Fruit fly (Drosophila melanogaster) whole organism, embryonic: ENCODE results near the gene CG6023.
A peak's percentile ranks its signal among the peaks of the same experiment; 100 is the strongest.

ENCODE experiments used
- Bgb ChIP-seq: fragments of 200-800 bp; sonication (Bioruptor generic); IDR thresholded peaks from 2 replicates; pipeline ENCODE4 v1.3.6; 2022; ENCODE audit warnings: missing biosample characterization, missing genetic modification characterization; ENCODE audit not compliant: partially characterized antibody
- BtbVII ChIP-seq: fragments of 200-800 bp; sonication (Bioruptor generic); optimal IDR thresholded peaks from 3 replicates; lab custom pipeline; 2017; ENCODE audit warnings: missing biosample characterization, mild to moderate bottlenecking, missing genetic modification characterization
- CG10431 ChIP-seq: fragments of 200-800 bp; sonication (Bioruptor generic); optimal IDR thresholded peaks from 3 replicates; lab custom pipeline; 2018; ENCODE audit warnings: missing biosample characterization, mild to moderate bottlenecking, missing genetic modification characterization
- CG10979 ChIP-seq: fragments of 200-800 bp; sonication (Bioruptor generic); optimal IDR thresholded peaks from 2 replicates; lab custom pipeline; 2018; ENCODE audit warnings: missing biosample characterization, mild to moderate bottlenecking, missing genetic modification characterization, moderate library complexity
- CG12071 ChIP-seq: fragments of 200-800 bp; sonication (Bioruptor generic); optimal IDR thresholded peaks from 3 replicates; lab custom pipeline; 2018; ENCODE audit warnings: missing biosample characterization, mild to moderate bottlenecking, missing genetic modification characterization
- CG14441 ChIP-seq: fragments of 200-800 bp; sonication (Bioruptor generic); IDR thresholded peaks from 2 replicates; pipeline ENCODE4 v1.3.6; 2022; ENCODE audit warnings: missing biosample characterization, missing genetic modification characterization
- CG15011 ChIP-seq: fragments of 200-800 bp; sonication (Bioruptor generic); optimal IDR thresholded peaks from 3 replicates; lab custom pipeline; 2018; ENCODE audit warnings: missing biosample characterization, mild to moderate bottlenecking, missing genetic modification characterization
- CG15269 ChIP-seq: fragments of 200-800 bp; sonication (Bioruptor generic); optimal IDR thresholded peaks from 2 replicates; lab custom pipeline; 2018; ENCODE audit warnings: missing biosample characterization, mild to moderate bottlenecking, missing genetic modification characterization, moderate library complexity
- CG33213 ChIP-seq: fragments of 200-800 bp; sonication (Bioruptor generic); optimal IDR thresholded peaks from 3 replicates; lab custom pipeline; 2016; ENCODE audit warnings: missing biosample characterization, missing genetic modification characterization
- CG33557 ChIP-seq: fragments of 200-800 bp; sonication (Bioruptor generic); optimal IDR thresholded peaks from 2 replicates; lab custom pipeline; 2019; ENCODE audit warnings: missing biosample characterization, mild to moderate bottlenecking, missing genetic modification characterization, moderate library complexity
- CG3995 ChIP-seq: fragments of 200-800 bp; sonication (Bioruptor generic); optimal IDR thresholded peaks from 3 replicates; lab custom pipeline; 2016; ENCODE audit warnings: missing biosample characterization, missing genetic modification characterization
- CG4730 ChIP-seq: fragments of 200-800 bp; sonication (Bioruptor generic); IDR thresholded peaks from 2 replicates; pipeline ENCODE4 v1.3.6; 2022; ENCODE audit warnings: missing biosample characterization, missing genetic modification characterization
- CG7372 ChIP-seq: fragments of 200-800 bp; sonication (Bioruptor generic); IDR thresholded peaks from 2 replicates; pipeline ENCODE4 v1.3.6; 2022; ENCODE audit warnings: missing biosample characterization, missing genetic modification characterization
- CG7745 ChIP-seq: fragments of 200-800 bp; sonication (Bioruptor generic); optimal IDR thresholded peaks from 2 replicates; lab custom pipeline; 2018; ENCODE audit warnings: missing biosample characterization, mild to moderate bottlenecking, missing genetic modification characterization, moderate library complexity
- D ChIP-seq, 2 experiments: fragments of 200-800 bp in 1 of 2; fragments of >200 bp in 1 of 2; sonication (Bioruptor generic) in 1 of 2; optimal IDR thresholded peaks; 2 replicates in 1 of 2; 3 replicates in 1 of 2; lab custom pipeline; 2017; ENCODE audit warnings: mild to moderate bottlenecking in 1 of 2, missing biosample characterization in 1 of 2, missing genetic modification characterization in 1 of 2, missing genetic modification reagents in 1 of 2
- Dfd ChIP-seq, 2 experiments: fragments of >200 bp; optimal IDR thresholded peaks; 2 replicates each; lab custom pipeline; 2017; ENCODE audit warnings: missing biosample characterization in 2 of 2, missing genetic modification characterization in 2 of 2
- Hr3 ChIP-seq: fragments of 200-800 bp; sonication (Bioruptor generic); optimal IDR thresholded peaks from 3 replicates; lab custom pipeline; 2016; ENCODE audit warnings: missing biosample characterization, missing genetic modification characterization
- Hr78 ChIP-seq, 2 experiments: fragments of 200-800 bp in 1 of 2; fragments of >200 bp in 1 of 2; sonication (Bioruptor generic) in 1 of 2; optimal IDR thresholded peaks; 2 replicates each; lab custom pipeline; 2017 to 2019; ENCODE audit warnings: missing biosample characterization in 2 of 2, missing genetic modification characterization in 2 of 2, mild to moderate bottlenecking in 1 of 2, moderate library complexity in 1 of 2
- Jarid2 ChIP-seq: fragments of 200-800 bp; sonication (Bioruptor generic); optimal IDR thresholded peaks from 3 replicates; lab custom pipeline; 2017; ENCODE audit warnings: mild to moderate bottlenecking, missing biosample characterization, missing genetic modification reagents, missing genetic modification characterization
- Lhr ChIP-seq: fragments of 200-800 bp; sonication (Bioruptor generic); optimal IDR thresholded peaks from 3 replicates; lab custom pipeline; 2017; ENCODE audit warnings: mild to moderate bottlenecking, missing biosample characterization, missing genetic modification reagents, missing genetic modification characterization
- Med ChIP-seq: fragments of 200-800 bp; sonication (Bioruptor generic); peaks from one replicate; lab custom pipeline; 2016; ENCODE audit warnings: missing biosample characterization, missing genetic modification characterization, mild to moderate bottlenecking, inconsistent platforms, moderate library complexity
- Opbp ChIP-seq: fragments of 200-800 bp; sonication (Bioruptor generic); IDR thresholded peaks from 3 replicates; pipeline ENCODE4 v1.3.6; 2022; ENCODE audit warnings: missing biosample characterization, missing genetic modification characterization; ENCODE audit not compliant: partially characterized antibody
- Poxn ChIP-seq: fragments of 200-800 bp; sonication (Bioruptor generic); IDR thresholded peaks from 2 replicates; pipeline ENCODE4 v1.3.6; 2022; ENCODE audit warnings: missing biosample characterization, missing genetic modification characterization
- Side ChIP-seq: fragments of 200-800 bp; sonication (Bioruptor generic); optimal IDR thresholded peaks from 2 replicates; lab custom pipeline; 2016; ENCODE audit warnings: missing biosample characterization, missing genetic modification characterization
- ab ChIP-seq: fragments of 200-800 bp; sonication (Bioruptor generic); optimal IDR thresholded peaks from 2 replicates; lab custom pipeline; 2016; ENCODE audit warnings: missing biosample characterization, missing genetic modification characterization
- bab2 ChIP-seq: fragments of 200-800 bp; sonication (Bioruptor generic); optimal IDR thresholded peaks from 2 replicates; lab custom pipeline; 2016; ENCODE audit warnings: missing biosample characterization, missing genetic modification characterization
- bcd ChIP-seq: fragments of 200-800 bp; sonication (Bioruptor generic); optimal IDR thresholded peaks from 2 replicates; lab custom pipeline; 2017; ENCODE audit warnings: missing biosample characterization, mild to moderate bottlenecking, missing genetic modification characterization
- chinmo ChIP-seq: fragments of 200-800 bp; sonication (Bioruptor generic); IDR thresholded peaks from 4 replicates; pipeline ENCODE4 v1.3.6; 2022; ENCODE audit warnings: missing biosample characterization, missing genetic modification characterization; ENCODE audit not compliant: partially characterized antibody
- chn ChIP-seq: fragments of 200-800 bp; sonication (Bioruptor generic); optimal IDR thresholded peaks from 2 replicates; lab custom pipeline; 2016; ENCODE audit warnings: missing biosample characterization, missing genetic modification characterization
- crc ChIP-seq: fragments of 200-800 bp; sonication (Bioruptor generic); optimal IDR thresholded peaks from 2 replicates; lab custom pipeline; 2016; ENCODE audit warnings: missing biosample characterization, missing genetic modification characterization
- croc ChIP-seq: fragments of 200-800 bp; sonication (Bioruptor generic); conservative IDR thresholded peaks from 3 replicates; pipeline ENCODE4 v1.3.6; 2022; ENCODE audit warnings: missing biosample characterization, missing genetic modification characterization
- crol ChIP-seq: fragments of 200-800 bp; sonication (Bioruptor generic); IDR thresholded peaks from 2 replicates; pipeline ENCODE4 v1.3.6; 2022; ENCODE audit warnings: missing biosample characterization, missing genetic modification characterization
- da ChIP-seq: fragments of 200-800 bp; sonication (Bioruptor generic); optimal IDR thresholded peaks from 2 replicates; lab custom pipeline; 2016; ENCODE audit warnings: missing biosample characterization, missing genetic modification characterization
- exex ChIP-seq: fragments of 200-800 bp; sonication (Bioruptor generic); optimal IDR thresholded peaks from 4 replicates; lab custom pipeline; 2018; ENCODE audit warnings: missing biosample characterization, mild to moderate bottlenecking, missing genetic modification characterization, moderate library complexity
- gcm2 ChIP-seq: fragments of 200-800 bp; sonication (Bioruptor generic); optimal IDR thresholded peaks from 2 replicates; lab custom pipeline; 2016; ENCODE audit warnings: missing biosample characterization, missing genetic modification characterization
- gem ChIP-seq: fragments of 200-800 bp; sonication (Bioruptor generic); optimal IDR thresholded peaks from 2 replicates; lab custom pipeline; 2019; ENCODE audit warnings: missing biosample characterization, mild to moderate bottlenecking, missing genetic modification characterization, moderate library complexity
- grn ChIP-seq: fragments of 200-800 bp; sonication (Bioruptor generic); optimal IDR thresholded peaks from 3 replicates; lab custom pipeline; 2017; ENCODE audit warnings: missing biosample characterization, missing genetic modification characterization
- gro ChIP-seq: fragments of 200-800 bp; sonication (Bioruptor generic); optimal IDR thresholded peaks from 2 replicates; lab custom pipeline; 2016; ENCODE audit warnings: missing biosample characterization, missing genetic modification characterization
- ham ChIP-seq: fragments of 200-800 bp; sonication (Bioruptor generic); IDR thresholded peaks from 2 replicates; pipeline ENCODE4 v1.3.6; 2022; ENCODE audit warnings: missing biosample characterization, missing genetic modification characterization
- kni ChIP-seq: fragments of 200-800 bp; sonication (Bioruptor generic); optimal IDR thresholded peaks from 3 replicates; lab custom pipeline; 2017; ENCODE audit warnings: mild to moderate bottlenecking, missing biosample characterization, missing genetic modification reagents, missing genetic modification characterization
- mirr ChIP-seq: fragments of 200-800 bp; sonication (Bioruptor generic); optimal IDR thresholded peaks from 3 replicates; lab custom pipeline; 2018; ENCODE audit warnings: missing biosample characterization, mild to moderate bottlenecking, missing genetic modification characterization
- p53 ChIP-seq: fragments of 200-800 bp; sonication (Bioruptor generic); optimal IDR thresholded peaks from 2 replicates; lab custom pipeline; 2016; ENCODE audit warnings: missing biosample characterization, missing genetic modification characterization
- rib ChIP-seq: fragments of 200-800 bp; sonication (Bioruptor generic); IDR thresholded peaks from 2 replicates; pipeline ENCODE4 v1.3.6; 2022; ENCODE audit warnings: missing biosample characterization, missing genetic modification characterization
- sd ChIP-seq: fragments of 200-800 bp; sonication (Bioruptor generic); optimal IDR thresholded peaks from 3 replicates; lab custom pipeline; 2018; ENCODE audit warnings: missing biosample characterization, mild to moderate bottlenecking, missing genetic modification characterization, moderate library complexity
- stwl ChIP-seq: fragments of 200-800 bp; sonication (Bioruptor generic); optimal IDR thresholded peaks from 3 replicates; lab custom pipeline; 2018; ENCODE audit warnings: missing biosample characterization, mild to moderate bottlenecking, missing genetic modification characterization, moderate library complexity
- vnd ChIP-seq: fragments of 200-800 bp; sonication (Bioruptor generic); IDR thresholded peaks from 3 replicates; pipeline ENCODE4 v1.3.6; 2022; ENCODE audit warnings: missing biosample characterization, missing genetic modification characterization; ENCODE audit not compliant: partially characterized antibody

The CG6023 gene

DNA sequence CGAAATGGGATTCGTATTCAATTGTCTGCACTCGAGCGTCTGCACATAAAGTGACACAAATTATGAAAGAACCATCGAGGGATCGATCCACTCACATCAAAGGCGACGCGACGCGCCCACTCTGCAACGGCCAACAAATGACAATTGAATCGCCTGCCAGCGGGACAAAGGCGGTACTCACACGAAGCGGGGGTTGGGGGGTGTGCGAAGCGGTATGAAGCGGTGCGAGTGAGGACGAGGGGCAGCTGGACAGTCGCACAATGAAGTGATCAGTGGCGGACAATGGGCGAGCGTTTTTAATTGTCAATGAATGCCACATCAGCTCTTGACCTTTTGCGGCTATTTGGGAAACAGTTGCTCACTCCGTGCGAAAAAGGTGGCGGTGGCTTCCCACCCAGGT, 33.4 kb downstream of the CG6023 start:
- TF ChIP-seq crol (GFP tag; lab: Robert Waterston, UW) (peak; percentile 55; the same call in 1 of the 2 replicates), Lhr (GFP tag; lab: Kevin White, UChicago) (no peak), vnd (GFP tag; lab: Robert Waterston, UW) (no peak), D (optimal IDR thresholded peaks at IDR 0.05; lab: Kevin White, UChicago) (peak; percentile 72), D (GFP tag; optimal IDR thresholded peaks at IDR 0.05; lab: Kevin White, UChicago) (no peak), da (no peak)

DNA sequence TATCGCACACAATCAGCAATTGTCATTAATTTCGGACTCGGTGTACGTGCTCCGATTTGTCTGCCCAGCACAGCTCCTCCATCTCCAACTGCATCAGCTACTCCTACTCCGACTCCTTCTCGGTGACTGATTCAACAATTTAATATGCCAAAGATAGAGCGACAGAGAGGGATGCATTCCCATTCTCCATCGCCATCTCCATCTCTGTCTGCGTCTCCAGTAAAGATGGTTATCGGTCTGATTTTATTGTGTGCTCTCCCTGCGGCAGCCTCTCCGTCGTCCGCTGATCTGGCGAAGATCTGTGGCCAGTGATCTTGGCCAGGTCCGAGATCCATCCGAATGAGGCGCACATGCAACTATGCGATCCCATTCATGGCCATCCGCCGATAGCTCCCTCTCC, 35.8 kb downstream of the CG6023 start:
- TF ChIP-seq grn (GFP tag; lab: Kevin White, UChicago) (peak; percentile 97), Hr78 (GFP tag; optimal IDR thresholded peaks at IDR 0.05; lab: Kevin White, UChicago) (no peak), kni (GFP tag; lab: Kevin White, UChicago) (peak; percentile 36)

DNA sequence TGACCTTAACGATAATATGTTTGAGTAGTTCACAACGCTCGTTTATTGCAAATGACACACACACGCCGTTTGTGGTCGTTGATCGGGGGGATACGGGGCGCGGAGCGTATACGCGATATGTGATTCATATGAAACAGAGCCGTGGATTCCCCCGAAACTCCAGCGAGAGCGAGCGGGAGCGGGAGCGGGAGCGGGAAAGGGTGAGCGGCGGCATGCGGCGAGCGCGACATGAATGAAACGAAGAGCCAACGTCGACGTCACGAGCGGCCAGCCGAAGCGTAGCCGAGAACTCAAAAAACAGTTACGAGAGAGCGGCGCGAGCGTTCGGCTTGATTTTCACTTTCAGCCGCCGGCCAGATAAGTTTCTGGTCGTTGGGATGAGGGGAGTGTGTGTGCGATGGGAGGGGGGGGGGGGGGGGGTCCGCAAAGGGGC, 38.6 kb downstream of the CG6023 start:
- TF ChIP-seq chinmo (GFP tag; lab: Robert Waterston, UW): peak; percentile 71; the same call in 1 of the 4 replicates
- no peak for TF ChIP-seq CG15011 (GFP tag; lab: Kevin White, UChicago)
- no peak for TF ChIP-seq bab2 (GFP tag; lab: Kevin White, UChicago)
- no peak for TF ChIP-seq Hr3
- no peak for TF ChIP-seq Poxn (GFP tag; lab: Robert Waterston, UW)
- TF ChIP-seq gro (GFP tag; lab: Kevin White, UChicago): peak; percentile 81
- no peak for TF ChIP-seq ham (GFP tag; lab: Robert Waterston, UW)
- no peak for TF ChIP-seq CG33557 (GFP tag; lab: Kevin White, UChicago)
- no peak for TF ChIP-seq crc
- no peak for TF ChIP-seq gcm2
- TF ChIP-seq rib (GFP tag; lab: Robert Waterston, UW): 0 out of 2 replicates have a peak, but pooled peaks have one; percentile 52
- TF ChIP-seq sd (tag; lab: Kevin White, UChicago): peak; percentile 90
- no peak for TF ChIP-seq chn
- no peak for TF ChIP-seq CG33213
- no peak for TF ChIP-seq ab
- no peak for TF ChIP-seq CG3995 (GFP tag; lab: Kevin White, UChicago)
- peak; percentile 24 for TF ChIP-seq Jarid2
- TF ChIP-seq gem: no peak
- TF ChIP-seq kni (GFP tag; lab: Kevin White, UChicago): peak; percentile 68
- no peak for TF ChIP-seq CG4730 (GFP tag; lab: Robert Waterston, UW)
- TF ChIP-seq CG7745 (tag; lab: Kevin White, UChicago): no peak
- TF ChIP-seq CG15269 (tag; lab: Kevin White, UChicago): no peak
- no peak for TF ChIP-seq CG10431 (GFP tag; lab: Kevin White, UChicago)
- peak; percentile 82 for TF ChIP-seq Med (GFP tag; lab: Kevin White, UChicago)
- TF ChIP-seq Side (GFP tag; lab: Kevin White, UChicago): no peak
- no peak for TF ChIP-seq croc (GFP tag; lab: Robert Waterston, UW)
- no peak for TF ChIP-seq CG14441 (GFP tag; lab: Robert Waterston, UW)
- peak; percentile 44 for TF ChIP-seq BtbVII
- no peak for TF ChIP-seq Dfd (GFP tag; optimal IDR thresholded peaks at IDR 0.05; lab: Kevin White, UChicago)
- no peak for TF ChIP-seq bcd (GFP tag; lab: Kevin White, UChicago)
- peak; percentile 99 for TF ChIP-seq crol (GFP tag; lab: Robert Waterston, UW)
- no peak for TF ChIP-seq CG12071
- TF ChIP-seq p53: no peak
- no peak for TF ChIP-seq stwl (tag; lab: Kevin White, UChicago)
- TF ChIP-seq mirr (GFP tag; lab: Kevin White, UChicago): peak; percentile 81
- TF ChIP-seq CG7372 (GFP tag; lab: Robert Waterston, UW): peak; percentile 24; the same call in 1 of the 2 replicates
- no peak for TF ChIP-seq CG10979
- peak; percentile 67 for TF ChIP-seq exex (tag; lab: Kevin White, UChicago)
- 0 out of 2 replicates have a peak, but pooled peaks have one; percentile 45 for TF ChIP-seq Bgb (GFP tag; lab: Robert Waterston, UW)
- peak; percentile 43; the same call in 1 of the 3 replicates for TF ChIP-seq Opbp (GFP tag; lab: Robert Waterston, UW)
